Worm (Caenorhabditis elegans) whole organism, young adult: ENCODE results near the gene mrpl-18.

Experiments used
- B0261.1 ChIP-seq: sonication (generic microtip); optimal IDR thresholded peaks from 2 replicates; lab custom pipeline; 2016; ENCODE audit warnings: mild to moderate bottlenecking, missing genetic modification characterization, moderate library complexity, missing compliant biosample characterization
- D2030.7 ChIP-seq: fragments of 200-800 bp; sonication (Bioruptor generic); IDR thresholded peaks from 2 replicates; pipeline ENCODE4 v1.3.6; 2022; ENCODE audit warnings: missing genetic modification reagents, missing genetic modification characterization, missing compliant biosample characterization
- F22D6.2 ChIP-seq: sonication (generic microtip); optimal IDR thresholded peaks from 2 replicates; lab custom pipeline; 2016; ENCODE audit warnings: mild to moderate bottlenecking, missing genetic modification characterization, missing compliant biosample characterization
- F23B12.7 ChIP-seq: sonication (generic microtip); optimal IDR thresholded peaks from 2 replicates; lab custom pipeline; 2017; ENCODE audit warnings: missing genetic modification characterization, mild to moderate bottlenecking, missing compliant biosample characterization, antibody characterized with exemption, moderate library complexity; ENCODE audit not compliant: insufficient read depth
- F33H1.4 ChIP-seq: fragments of 200-800 bp; sonication (Bioruptor generic); IDR thresholded peaks from 2 replicates; pipeline ENCODE4 v1.3.6; 2022; ENCODE audit warnings: missing genetic modification reagents, missing genetic modification characterization, missing compliant biosample characterization
- F52B5.7 ChIP-seq: sonication (generic microtip); optimal IDR thresholded peaks from 2 replicates; lab custom pipeline; 2016; ENCODE audit warnings: mild to moderate bottlenecking, missing genetic modification characterization, missing compliant biosample characterization
- K11D2.4 ChIP-seq: fragments of 200-800 bp; sonication (Bioruptor generic); IDR thresholded peaks from 2 replicates; pipeline ENCODE4 v1.3.6; 2022; ENCODE audit warnings: missing genetic modification reagents, missing genetic modification characterization, missing compliant biosample characterization
- K12H6.12 ChIP-seq: fragments of 200-800 bp; sonication (Bioruptor generic); optimal IDR thresholded peaks from 2 replicates; lab custom pipeline; 2018; ENCODE audit warnings: mild to moderate bottlenecking, missing genetic modification characterization, missing compliant biosample characterization
- T07F8.4 ChIP-seq: sonication (generic microtip); optimal IDR thresholded peaks from 2 replicates; lab custom pipeline; 2016; ENCODE audit warnings: mild to moderate bottlenecking, missing genetic modification characterization, moderate library complexity, missing compliant biosample characterization
- Y53G8AR.9 ChIP-seq: fragments of 200-800 bp; sonication (Bioruptor generic); conservative IDR thresholded peaks from 2 replicates; pipeline ENCODE4 v1.3.6; 2022; ENCODE audit warnings: missing genetic modification reagents, missing genetic modification characterization, missing compliant biosample characterization
- ZK185.1 ChIP-seq: sonication (generic microtip); optimal IDR thresholded peaks from 2 replicates; lab custom pipeline; 2016; ENCODE audit warnings: mild to moderate bottlenecking, missing genetic modification characterization, missing compliant biosample characterization; ENCODE audit not compliant: poor library complexity, severe bottlenecking
- athp-1 ChIP-seq: sonication (generic microtip); optimal IDR thresholded peaks from 2 replicates; lab custom pipeline; 2017; ENCODE audit warnings: mild to moderate bottlenecking, missing genetic modification characterization, missing compliant biosample characterization
- attf-3 ChIP-seq: fragments of 200-800 bp; sonication (Bioruptor generic); conservative IDR thresholded peaks from 2 replicates; pipeline ENCODE4 v1.3.6; 2022; ENCODE audit warnings: missing genetic modification reagents, missing genetic modification characterization, missing compliant biosample characterization
- attf-6 ChIP-seq: fragments of 200-800 bp; sonication (Bioruptor generic); IDR thresholded peaks from 2 replicates; pipeline ENCODE4 v1.3.6; 2022; ENCODE audit warnings: missing genetic modification reagents, missing genetic modification characterization, missing compliant biosample characterization
- bed-2 ChIP-seq: fragments of 200-800 bp; sonication (Bioruptor generic); IDR thresholded peaks from 2 replicates; pipeline ENCODE4 v1.3.6; 2022; ENCODE audit warnings: missing genetic modification reagents, missing genetic modification characterization, missing compliant biosample characterization
- cebp-2 ChIP-seq: fragments of 200-800 bp; sonication (Bioruptor generic); IDR thresholded peaks from 2 replicates; pipeline ENCODE4 v1.3.6; 2022; ENCODE audit warnings: missing genetic modification characterization, missing compliant biosample characterization
- ceh-100 ChIP-seq: fragments of 200-800 bp; sonication (Bioruptor generic); IDR thresholded peaks from 2 replicates; pipeline ENCODE4 v1.3.6; 2022; ENCODE audit warnings: missing genetic modification reagents, missing genetic modification characterization, missing compliant biosample characterization
- ceh-27 ChIP-seq: fragments of 200-800 bp; sonication (Bioruptor generic); optimal IDR thresholded peaks from 2 replicates; lab custom pipeline; 2018; ENCODE audit warnings: mild to moderate bottlenecking, missing genetic modification characterization, moderate library complexity, missing compliant biosample characterization
- egrh-3 ChIP-seq: fragments of 200-800 bp; sonication (Bioruptor generic); IDR thresholded peaks from 2 replicates; pipeline ENCODE4 v1.3.6; 2022; ENCODE audit warnings: missing genetic modification reagents, missing genetic modification characterization, missing compliant biosample characterization
- ekl-4 ChIP-seq: fragments of 200-800 bp; sonication (Bioruptor generic); IDR thresholded peaks from 2 replicates; pipeline ENCODE4 v1.3.6; 2022; ENCODE audit warnings: missing genetic modification reagents, missing genetic modification characterization, missing compliant biosample characterization
- ets-4 ChIP-seq: fragments of 200-800 bp; sonication (Bioruptor generic); optimal IDR thresholded peaks from 2 replicates; lab custom pipeline; 2018; ENCODE audit warnings: mild to moderate bottlenecking, missing genetic modification characterization, missing compliant biosample characterization
- him-1 ChIP-seq: sonication (generic microtip); optimal IDR thresholded peaks from 2 replicates; lab custom pipeline; 2016; ENCODE audit warnings: missing genotype, missing genetic modification reagents, missing genetic modification characterization, missing compliant biosample characterization
- hlh-12 ChIP-seq: sonication (generic microtip); optimal IDR thresholded peaks from 2 replicates; lab custom pipeline; 2016; ENCODE audit warnings: missing genetic modification characterization, missing compliant biosample characterization
- let-607 ChIP-seq, 2 experiments: fragments of 200-800 bp in 1 of 2; sonication (Bioruptor generic) in 1 of 2; sonication (generic microtip) in 1 of 2; optimal IDR thresholded peaks; 2 replicates each; lab custom pipeline; 2016 to 2018; ENCODE audit warnings: mild to moderate bottlenecking in 2 of 2, missing compliant biosample characterization in 2 of 2, missing genetic modification characterization in 2 of 2, moderate library complexity in 2 of 2, missing genotype in 1 of 2
- lin-40 ChIP-seq: sonication (generic microtip); optimal IDR thresholded peaks from 2 replicates; lab custom pipeline; 2016; ENCODE audit warnings: missing genetic modification characterization, mild to moderate bottlenecking, missing compliant biosample characterization, missing genotype, missing genetic modification reagents
- lin-54 ChIP-seq: fragments of 200-800 bp; sonication (Bioruptor generic); optimal IDR thresholded peaks from 2 replicates; lab custom pipeline; 2018; ENCODE audit warnings: mild to moderate bottlenecking, missing genetic modification characterization, missing compliant biosample characterization
- lir-1 ChIP-seq: fragments of 200-800 bp; sonication (Bioruptor generic); conservative IDR thresholded peaks from 2 replicates; pipeline ENCODE4 v1.3.6; 2022; ENCODE audit warnings: missing genetic modification reagents, missing genetic modification characterization, missing compliant biosample characterization
- lsl-1 ChIP-seq: fragments of 200-800 bp; sonication (Bioruptor generic); optimal IDR thresholded peaks from 2 replicates; lab custom pipeline; 2018; ENCODE audit warnings: mild to moderate bottlenecking, missing genetic modification characterization, moderate library complexity, missing compliant biosample characterization
- madf-10 ChIP-seq: sonication (generic microtip); optimal IDR thresholded peaks from 2 replicates; lab custom pipeline; 2016; ENCODE audit warnings: mild to moderate bottlenecking, missing genetic modification characterization, missing compliant biosample characterization
- madf-3 ChIP-seq: fragments of 200-800 bp; sonication (Bioruptor generic); IDR thresholded peaks from 2 replicates; pipeline ENCODE4 v1.3.6; 2022; ENCODE audit warnings: missing genetic modification reagents, missing genetic modification characterization, missing compliant biosample characterization
- mcd-1 ChIP-seq: fragments of 200-800 bp; sonication (Bioruptor generic); IDR thresholded peaks from 2 replicates; pipeline ENCODE4 v1.3.6; 2022; ENCODE audit warnings: missing genetic modification reagents, missing genetic modification characterization, missing compliant biosample characterization
- mxl-1 ChIP-seq: sonication (generic microtip); optimal IDR thresholded peaks from 2 replicates; lab custom pipeline; 2016; ENCODE audit warnings: missing genetic modification characterization, missing compliant biosample characterization
- nfya-2 ChIP-seq: fragments of 200-800 bp; sonication (Bioruptor generic); IDR thresholded peaks from 2 replicates; pipeline ENCODE4 v1.3.6; 2022; ENCODE audit warnings: missing genetic modification reagents, missing genetic modification characterization, missing compliant biosample characterization
- pha-4 ChIP-seq: fragments of 150-350 bp; sonication (generic microtip); optimal IDR thresholded peaks from 2 replicates; lab custom pipeline; 2014; ENCODE audit warnings: missing biosample characterization, missing genetic modification reagents, missing genetic modification characterization
- rcor-1 ChIP-seq: fragments of 200-800 bp; sonication (Bioruptor generic); IDR thresholded peaks from 2 replicates; pipeline ENCODE4 v1.3.6; 2022; ENCODE audit warnings: missing genetic modification reagents, missing genetic modification characterization, missing compliant biosample characterization
- rec-8 ChIP-seq, 2 experiments: sonication (generic microtip); optimal IDR thresholded peaks; 2 replicates each; lab custom pipeline; 2016; ENCODE audit warnings: mild to moderate bottlenecking in 2 of 2, missing genetic modification characterization in 2 of 2, missing genetic modification reagents in 2 of 2, missing genotype in 2 of 2, missing biosample characterization in 1 of 2, missing compliant biosample characterization in 1 of 2, moderate library complexity in 1 of 2
- snpc-4 ChIP-seq, 5 experiments: fragments of 150-350 bp in 1 of 5; sonication (generic microtip) in 4 of 5; optimal IDR thresholded peaks; 2 replicates each; lab custom pipeline; 2014 to 2018; ENCODE audit warnings: missing genetic modification characterization in 5 of 5, missing biosample characterization in 3 of 5, antibody characterized with exemption in 2 of 5, mild to moderate bottlenecking in 2 of 5, missing compliant biosample characterization in 2 of 5, missing genotype in 2 of 5, moderate library complexity in 2 of 5, missing genetic modification reagents in 1 of 5
- unc-130 ChIP-seq: sonication (generic microtip); optimal IDR thresholded peaks from 2 replicates; lab custom pipeline; 2016; ENCODE audit warnings: missing genetic modification reagents, missing genetic modification characterization, missing compliant biosample characterization
- ztf-18 ChIP-seq: sonication (generic microtip); optimal IDR thresholded peaks from 2 replicates; lab custom pipeline; 2016; ENCODE audit warnings: missing genotype, mild to moderate bottlenecking, missing genetic modification characterization, missing compliant biosample characterization
- ztf-25 ChIP-seq: fragments of 200-800 bp; sonication (Bioruptor generic); IDR thresholded peaks from 2 replicates; pipeline ENCODE4 v1.3.6; 2022; ENCODE audit warnings: missing genetic modification reagents, missing genetic modification characterization, missing compliant biosample characterization

The mrpl-18 gene

ce11 chrIII:8144574-8145065 is at the start of gene mrpl-18, which contains the start of gene C14B9.8:
TSS of gene mrpl-18 (plus strand) at chrIII:8145015.
TSS of gene C14B9.8 (minus strand) at chrIII:8144629.
- TF ChIP-seq ets-4 = no peak
- TF ChIP-seq K12H6.12 = peak; percentile 35
- TF ChIP-seq unc-130 (GFP tag; lab: Kevin White, UChicago) = peak; percentile 73
- no peak for TF ChIP-seq egrh-3 (GFP tag; lab: Robert Waterston, UW)
- no peak for TF ChIP-seq F22D6.2 (tag; lab: Kevin White, UChicago)
- TF ChIP-seq let-607 (tag; optimal IDR thresholded peaks at IDR 0.05; lab: Kevin White, UChicago) = peak in 1 of 2 experiments; percentile 16
- TF ChIP-seq ekl-4 (GFP tag; lab: Robert Waterston, UW) = 0 out of 2 replicates have a peak, but pooled peaks have one; percentile 32
- TF ChIP-seq hlh-12 (tag; lab: Kevin White, UChicago) = no peak
- peak; percentile 55 for TF ChIP-seq F33H1.4 (GFP tag; lab: Robert Waterston, UW)
- TF ChIP-seq snpc-4 (GFP tag; optimal IDR thresholded peaks at IDR 0.05; lab: Kevin White, UChicago) = peak; percentile 8
- peak in 1 of 4 experiments; percentile 16 for TF ChIP-seq snpc-4 (tag; optimal IDR thresholded peaks at IDR 0.05; lab: Kevin White, UChicago)
- peak; percentile 21 to 53 for TF ChIP-seq rec-8 (tag; optimal IDR thresholded peaks at IDR 0.05; lab: Kevin White, UChicago)
- TF ChIP-seq F23B12.7 (tag; lab: Kevin White, UChicago) = peak; percentile 16
- peak; percentile 11 for TF ChIP-seq lin-54 (GFP tag; lab: Kevin White, UChicago)
- TF ChIP-seq D2030.7 (GFP tag; lab: Robert Waterston, UW) = peak; percentile 46; the same call in 1 of the 2 replicates
- TF ChIP-seq B0261.1 (tag; lab: Kevin White, UChicago) = no peak
- no peak for TF ChIP-seq attf-6 (GFP tag; lab: Robert Waterston, UW)
- peak; percentile 27 for TF ChIP-seq lin-40 (tag; lab: Kevin White, UChicago)
- peak; percentile 51; the same call in 1 of the 2 replicates for TF ChIP-seq rcor-1 (GFP tag; lab: Robert Waterston, UW)
- no peak for TF ChIP-seq ztf-18 (tag; lab: Kevin White, UChicago)
- peak; percentile 55 for TF ChIP-seq lir-1
- TF ChIP-seq attf-3 (GFP tag; lab: Robert Waterston, UW) = peak; percentile 49
- peak; percentile 51; the same call in 1 of the 2 replicates for TF ChIP-seq mcd-1 (GFP tag; lab: Robert Waterston, UW)
- peak; percentile 1 for TF ChIP-seq madf-10 (tag; lab: Kevin White, UChicago)
- peak; percentile 58; the same call in 1 of the 2 replicates for TF ChIP-seq ceh-100 (GFP tag; lab: Robert Waterston, UW)
- 0 out of 2 replicates have a peak, but pooled peaks have one; percentile 18 for TF ChIP-seq K11D2.4 (GFP tag; lab: Robert Waterston, UW)
- no peak for TF ChIP-seq T07F8.4 (tag; lab: Kevin White, UChicago)
- peak; percentile 29 for TF ChIP-seq him-1 (tag; lab: Kevin White, UChicago)
- TF ChIP-seq bed-2 (GFP tag; lab: Robert Waterston, UW) = 0 out of 2 replicates have a peak, but pooled peaks have one; percentile 31
- no peak for TF ChIP-seq cebp-2 (GFP tag; lab: Robert Waterston, UW)
- no peak for TF ChIP-seq F52B5.7
- TF ChIP-seq mxl-1 (tag; lab: Kevin White, UChicago) = no peak
- no peak for TF ChIP-seq nfya-2
- peak; percentile 27 for TF ChIP-seq lsl-1 (GFP tag; lab: Kevin White, UChicago)
- TF ChIP-seq ceh-27 (GFP tag; lab: Kevin White, UChicago) = peak; percentile 38
- TF ChIP-seq madf-3 = 0 out of 2 replicates have a peak, but pooled peaks have one; percentile 14
- no peak for TF ChIP-seq pha-4 (tag; lab: Kevin White, UChicago)
- TF ChIP-seq Y53G8AR.9 (GFP tag; lab: Robert Waterston, UW) = no peak
- no peak for TF ChIP-seq athp-1
- TF ChIP-seq ZK185.1 (tag; lab: Kevin White, UChicago) = peak; percentile 82
- TF ChIP-seq ztf-25 (GFP tag; lab: Robert Waterston, UW) = no peak
- TF ChIP-seq, all 124 proteins: peak for 24
